Worm (Caenorhabditis elegans) whole organism, L1 larva: Measurements from ENCODE around the gene ZK792.1.

Experiments used
- C04F5.9 ChIP-seq: sonication (generic microtip); optimal IDR thresholded peaks from 2 replicates; lab custom pipeline; 2016; ENCODE audit warnings: missing genetic modification characterization, missing compliant biosample characterization
- C16A3.4 ChIP-seq: fragments of 150-350 bp; optimal IDR thresholded peaks from 2 replicates; lab custom pipeline; 2014; ENCODE audit warnings: missing biosample characterization, missing genetic modification characterization
- C34B4.2 ChIP-seq: sonication (generic microtip); optimal IDR thresholded peaks from 2 replicates; lab custom pipeline; 2017; ENCODE audit warnings: mild to moderate bottlenecking, missing genetic modification characterization, missing compliant biosample characterization
- F16B12.6 ChIP-seq: fragments of 150-350 bp; optimal IDR thresholded peaks from 2 replicates; lab custom pipeline; 2014; ENCODE audit warnings: missing biosample characterization, missing genetic modification characterization
- alr-1 ChIP-seq: fragments of 200-800 bp; sonication (Bioruptor generic); optimal IDR thresholded peaks from 2 replicates; lab custom pipeline; 2018; ENCODE audit warnings: borderline replicate concordance, mild to moderate bottlenecking, missing genetic modification characterization, missing compliant biosample characterization
- aly-2 ChIP-seq: fragments of 150-350 bp; optimal IDR thresholded peaks from 2 replicates; lab custom pipeline; 2014; ENCODE audit warnings: missing biosample characterization, missing genetic modification characterization
- blmp-1 ChIP-seq: fragments of 150-350 bp; optimal IDR thresholded peaks from 2 replicates; lab custom pipeline; 2014; ENCODE audit warnings: missing biosample characterization, missing genetic modification characterization
- ceh-8 ChIP-seq: fragments of 200-800 bp; sonication (Bioruptor generic); optimal IDR thresholded peaks from 2 replicates; lab custom pipeline; 2018; ENCODE audit warnings: mild to moderate bottlenecking, missing genetic modification characterization, moderate library complexity, missing compliant biosample characterization
- efl-1 ChIP-seq, 4 experiments: fragments of 150-350 bp; optimal IDR thresholded peaks in 3 of 4; peaks in 1 of 4; 1 replicate in 1 of 4; 2 replicates in 3 of 4; lab custom pipeline; 2014; ENCODE audit warnings: missing biosample characterization in 2 of 4, missing genetic modification characterization in 2 of 4, missing genetic modification reagents in 2 of 4
- efl-3 ChIP-seq: fragments of 200-800 bp; sonication (Bioruptor generic); optimal IDR thresholded peaks from 2 replicates; lab custom pipeline; 2018; ENCODE audit warnings: mild to moderate bottlenecking, missing genetic modification characterization, missing compliant biosample characterization
- egl-13 ChIP-seq: sonication (generic microtip); optimal IDR thresholded peaks from 2 replicates; lab custom pipeline; 2016; ENCODE audit warnings: missing genotype, missing genetic modification reagents, missing genetic modification characterization, missing compliant biosample characterization
- egl-27 ChIP-seq, 2 experiments: fragments of 150-350 bp in 1 of 2; sonication (generic microtip); optimal IDR thresholded peaks; 3 replicates each; lab custom pipeline; 2017 to 2018; ENCODE audit warnings: missing biosample characterization in 2 of 2, missing genetic modification characterization in 2 of 2, missing genetic modification reagents in 2 of 2
- elt-2 ChIP-seq: sonication (generic microtip); optimal IDR thresholded peaks from 2 replicates; lab custom pipeline; 2016; ENCODE audit warnings: missing genetic modification characterization, mild to moderate bottlenecking, inconsistent platforms, missing compliant biosample characterization, missing genetic modification reagents
- elt-3 ChIP-seq, 6 experiments: fragments of 150-350 bp in 1 of 6; sonication (generic microtip); optimal IDR thresholded peaks; 2 replicates each; lab custom pipeline; 2017 to 2018; ENCODE audit warnings: missing biosample characterization in 6 of 6, missing genetic modification characterization in 6 of 6, inconsistent platforms in 1 of 6
- ets-5 ChIP-seq: fragments of 200-800 bp; sonication (Bioruptor generic); IDR thresholded peaks from 2 replicates; pipeline ENCODE4 v1.3.6; 2022; ENCODE audit warnings: missing genetic modification characterization, missing compliant biosample characterization
- fkh-10 ChIP-seq: sonication (generic microtip); optimal IDR thresholded peaks from 2 replicates; lab custom pipeline; 2017; ENCODE audit warnings: missing biosample characterization, missing genetic modification reagents, missing genetic modification characterization
- fkh-4 ChIP-seq: sonication (generic microtip); optimal IDR thresholded peaks from 2 replicates; lab custom pipeline; 2016; ENCODE audit warnings: missing compliant biosample characterization, missing genetic modification characterization, borderline replicate concordance
- fkh-8 ChIP-seq: sonication (generic microtip); optimal IDR thresholded peaks from 2 replicates; lab custom pipeline; 2016; ENCODE audit warnings: mild to moderate bottlenecking, missing genetic modification characterization, missing compliant biosample characterization
- grh-1 ChIP-seq: fragments of 200-800 bp; sonication (Bioruptor generic); IDR thresholded peaks from 2 replicates; pipeline ENCODE4 v1.3.6; 2022; ENCODE audit warnings: missing genetic modification reagents, missing genetic modification characterization, missing compliant biosample characterization
- hlh-4 ChIP-seq: sonication (generic microtip); optimal IDR thresholded peaks from 2 replicates; lab custom pipeline; 2016; ENCODE audit warnings: mild to moderate bottlenecking, missing genetic modification characterization, missing compliant biosample characterization
- hpl-2 ChIP-seq: fragments of 150-350 bp; optimal IDR thresholded peaks from 2 replicates; lab custom pipeline; 2014; ENCODE audit warnings: missing biosample characterization, missing genetic modification reagents, missing genetic modification characterization
- irx-1 ChIP-seq: sonication (generic microtip); optimal IDR thresholded peaks from 2 replicates; lab custom pipeline; 2016; ENCODE audit warnings: missing genetic modification characterization, missing compliant biosample characterization
- jun-1 ChIP-seq: fragments of 150-350 bp; optimal IDR thresholded peaks from 2 replicates; lab custom pipeline; 2014; ENCODE audit warnings: missing biosample characterization, missing genetic modification reagents, missing genetic modification characterization
- lin-14 ChIP-seq: fragments of 200-800 bp; sonication (Bioruptor generic); optimal IDR thresholded peaks from 2 replicates; lab custom pipeline; 2018; ENCODE audit warnings: mild to moderate bottlenecking, missing genetic modification characterization, moderate library complexity, missing compliant biosample characterization
- lin-35 ChIP-seq, 2 experiments: fragments of 150-350 bp; optimal IDR thresholded peaks; 2 replicates each; lab custom pipeline; 2014; ENCODE audit warnings: missing biosample characterization in 2 of 2, missing genetic modification characterization in 2 of 2, missing genetic modification reagents in 2 of 2
- mef-2 ChIP-seq: fragments of 150-350 bp; optimal IDR thresholded peaks from 2 replicates; lab custom pipeline; 2014; ENCODE audit warnings: missing biosample characterization, missing genetic modification characterization
- mep-1 ChIP-seq: fragments of 150-350 bp; optimal IDR thresholded peaks from 2 replicates; lab custom pipeline; 2014; ENCODE audit warnings: missing biosample characterization, missing genetic modification characterization
- nhr-19 ChIP-seq: fragments of 200-800 bp; sonication (Bioruptor generic); conservative IDR thresholded peaks from 2 replicates; pipeline ENCODE4 v1.3.6; 2022; ENCODE audit warnings: missing genetic modification characterization, missing compliant biosample characterization
- nhr-20 ChIP-seq: sonication (generic microtip); optimal IDR thresholded peaks from 2 replicates; lab custom pipeline; 2016; ENCODE audit warnings: mild to moderate bottlenecking, missing genetic modification characterization, missing compliant biosample characterization
- nhr-28 ChIP-seq: fragments of 150-350 bp; optimal IDR thresholded peaks from 2 replicates; lab custom pipeline; 2014; ENCODE audit warnings: missing biosample characterization, missing genetic modification characterization
- nhr-71 ChIP-seq: sonication (generic microtip); optimal IDR thresholded peaks from 2 replicates; lab custom pipeline; 2016; ENCODE audit warnings: mild to moderate bottlenecking, missing genetic modification characterization, moderate library complexity, missing compliant biosample characterization
- nhr-77 ChIP-seq: fragments of 150-350 bp; optimal IDR thresholded peaks from 2 replicates; lab custom pipeline; 2014; ENCODE audit warnings: missing biosample characterization, missing genetic modification characterization
- nhr-84 ChIP-seq: sonication (generic microtip); optimal IDR thresholded peaks from 2 replicates; lab custom pipeline; 2017; ENCODE audit warnings: missing biosample characterization, missing genetic modification characterization
- nhr-85 ChIP-seq: sonication (generic microtip); peaks from one replicate; lab custom pipeline; 2016; ENCODE audit warnings: missing genetic modification characterization, inconsistent platforms, missing compliant biosample characterization
- pqm-1 ChIP-seq: sonication (generic microtip); optimal IDR thresholded peaks from 3 replicates; lab custom pipeline; 2017; ENCODE audit warnings: missing biosample characterization, missing genetic modification characterization
- rnt-1 ChIP-seq: sonication (generic microtip); optimal IDR thresholded peaks from 2 replicates; lab custom pipeline; 2016; ENCODE audit warnings: mild to moderate bottlenecking, missing genetic modification characterization, moderate library complexity, missing compliant biosample characterization
- skn-1 ChIP-seq: fragments of 150-350 bp; optimal IDR thresholded peaks from 2 replicates; lab custom pipeline; 2014; ENCODE audit warnings: missing biosample characterization, missing genetic modification characterization
- snpc-4 ChIP-seq: fragments of 150-350 bp; optimal IDR thresholded peaks from 2 replicates; lab custom pipeline; 2014; ENCODE audit warnings: missing biosample characterization, missing genetic modification characterization
- sptf-1 ChIP-seq: fragments of 150-350 bp; optimal IDR thresholded peaks from 2 replicates; lab custom pipeline; 2014; ENCODE audit warnings: missing biosample characterization, missing genetic modification characterization
- sup-37 ChIP-seq: fragments of 200-800 bp; sonication (Bioruptor generic); optimal IDR thresholded peaks from 2 replicates; lab custom pipeline; 2018; ENCODE audit warnings: mild to moderate bottlenecking, missing genetic modification characterization, missing compliant biosample characterization
- unc-130 ChIP-seq: fragments of 150-350 bp; optimal IDR thresholded peaks from 2 replicates; lab custom pipeline; 2017; ENCODE audit warnings: missing biosample characterization, missing genetic modification characterization, inconsistent platforms
- unc-30 ChIP-seq: sonication (generic microtip); optimal IDR thresholded peaks from 2 replicates; lab custom pipeline; 2017; ENCODE audit warnings: missing biosample characterization, missing genetic modification characterization
- unc-86 ChIP-seq: sonication (generic microtip); optimal IDR thresholded peaks from 2 replicates; lab custom pipeline; 2016; ENCODE audit warnings: missing genetic modification characterization, missing compliant biosample characterization
- xbp-1 ChIP-seq: sonication (generic microtip); optimal IDR thresholded peaks from 2 replicates; lab custom pipeline; 2016; ENCODE audit warnings: missing genetic modification characterization, missing compliant biosample characterization
- zip-4 ChIP-seq: fragments of 200-800 bp; sonication (Bioruptor generic); optimal IDR thresholded peaks from 2 replicates; lab custom pipeline; 2018; ENCODE audit warnings: mild to moderate bottlenecking, missing genetic modification characterization, moderate library complexity, missing compliant biosample characterization
- ztf-4 ChIP-seq: fragments of 150-350 bp; optimal IDR thresholded peaks from 2 replicates; lab custom pipeline; 2014; ENCODE audit warnings: missing biosample characterization, missing genetic modification characterization

The ZK792.1 gene

ce11 chrIV:11690988-11691387 is 31.3 kb downstream of the ZK792.1 start, which contains the start of gene let-60:
let-60 (minus strand) TSS chrIV:11691088.
- TF ChIP-seq xbp-1 (tag; lab: Kevin White, UChicago) (no peak), fkh-8 (tag; lab: Kevin White, UChicago) (no peak), C34B4.2 (tag; lab: Kevin White, UChicago) (no peak), jun-1 (tag; lab: Kevin White, UChicago) (no peak), zip-4 (GFP tag; lab: Kevin White, UChicago) (no peak), elt-3 (tag; optimal IDR thresholded peaks at IDR 0.05; lab: Kevin White, UChicago) (no peak), elt-2 (tag; lab: Kevin White, UChicago) (no peak), unc-86 (no peak), egl-27 (tag; optimal IDR thresholded peaks at IDR 0.05; lab: Kevin White, UChicago) (no peak), skn-1 (tag; lab: Kevin White, UChicago) (no peak)

DNA sequence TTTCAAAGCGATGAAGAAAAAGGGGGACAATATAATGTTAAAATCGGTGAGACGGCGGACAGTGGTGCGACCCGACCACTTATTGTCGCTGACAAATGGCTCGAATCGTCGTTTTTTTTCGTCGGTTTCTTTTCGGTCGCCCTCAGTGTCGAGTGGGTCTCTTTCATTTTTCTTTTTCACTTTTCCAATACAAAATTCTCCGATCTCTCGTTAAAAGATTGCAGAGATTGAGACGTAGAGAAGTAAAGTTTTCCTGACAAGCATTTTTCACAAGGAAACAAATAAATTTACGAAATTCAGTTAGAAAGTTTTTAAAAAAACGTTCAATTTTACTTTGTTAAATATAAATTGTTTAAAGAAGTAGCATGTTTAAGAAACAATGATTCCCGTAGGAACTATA is 31.9 kb downstream of the ZK792.1 start:
- TF ChIP-seq F16B12.6 = no peak
- no peak for TF ChIP-seq C04F5.9 (tag; lab: Kevin White, UChicago)
- TF ChIP-seq ceh-8 = no peak
- TF ChIP-seq nhr-28 (tag; lab: Kevin White, UChicago) = no peak
- TF ChIP-seq rnt-1 (tag; lab: Kevin White, UChicago) = peak; percentile 38
- TF ChIP-seq pqm-1 (tag; lab: Kevin White, UChicago) = no peak
- TF ChIP-seq efl-1 (optimal IDR thresholded peaks at IDR 0.05; lab: Kevin White, UChicago) = no peak
- peak in 1 of 2 experiments; percentile 0 for TF ChIP-seq efl-1 (GFP tag; optimal IDR thresholded peaks at IDR 0.05 in 1 of 2; lab: Kevin White, UChicago)
- TF ChIP-seq alr-1 (tag; lab: Kevin White, UChicago) = no peak
- peak; percentile 59 for TF ChIP-seq nhr-85
- no peak for TF ChIP-seq lin-35 (GFP tag; optimal IDR thresholded peaks at IDR 0.05; lab: Kevin White, UChicago)
- TF ChIP-seq nhr-71 (tag; lab: Kevin White, UChicago) = no peak
- TF ChIP-seq blmp-1 (tag; lab: Kevin White, UChicago) = peak; percentile 68
- no peak for TF ChIP-seq snpc-4
- no peak for TF ChIP-seq mep-1

ce11 chrIV:11692071-11692673 is 32.5 kb downstream of the ZK792.1 start:
- TF ChIP-seq ztf-4 (tag; lab: Kevin White, UChicago) = peak; percentile 22
- no peak for TF ChIP-seq aly-2 (tag; lab: Kevin White, UChicago)
- TF ChIP-seq unc-86 = peak; percentile 58
- TF ChIP-seq efl-1 (optimal IDR thresholded peaks at IDR 0.05; lab: Kevin White, UChicago) = peak; percentile 63 to 70
- TF ChIP-seq efl-1 (GFP tag; optimal IDR thresholded peaks at IDR 0.05 in 1 of 2; lab: Kevin White, UChicago) = peak; percentile 26 to 70
- TF ChIP-seq fkh-10 (GFP tag; lab: Kevin White, UChicago) = peak; percentile 61
- no peak for TF ChIP-seq sup-37 (GFP tag; lab: Kevin White, UChicago)
- peak; percentile 60 for TF ChIP-seq skn-1 (tag; lab: Kevin White, UChicago)
- TF ChIP-seq unc-130 = no peak
- TF ChIP-seq fkh-8 (tag; lab: Kevin White, UChicago) = peak; percentile 29
- TF ChIP-seq egl-13 (tag; lab: Kevin White, UChicago) = peak; percentile 62
- TF ChIP-seq elt-2 (tag; lab: Kevin White, UChicago) = peak; percentile 85
- TF ChIP-seq grh-1 (GFP tag; lab: Robert Waterston, UW) = no peak
- peak; percentile 85 for TF ChIP-seq nhr-20 (tag; lab: Kevin White, UChicago)
- TF ChIP-seq jun-1 (tag; lab: Kevin White, UChicago) = peak; percentile 42
- TF ChIP-seq sptf-1 (tag; lab: Kevin White, UChicago) = no peak
- TF ChIP-seq C16A3.4 (tag; lab: Kevin White, UChicago) = peak; percentile 76
- no peak for TF ChIP-seq efl-3 (GFP tag; lab: Kevin White, UChicago)
- TF ChIP-seq hlh-4 (tag; lab: Kevin White, UChicago) = no peak
- TF ChIP-seq nhr-71 (tag; lab: Kevin White, UChicago) = peak; percentile 87
- no peak for TF ChIP-seq hpl-2
- TF ChIP-seq nhr-85 = peak; percentile 86
- TF ChIP-seq unc-30 (tag; lab: Kevin White, UChicago) = no peak
- no peak for TF ChIP-seq F16B12.6
- no peak for TF ChIP-seq alr-1 (tag; lab: Kevin White, UChicago)
- peak in 5 of 6 experiments; percentile 2 to 84 (median 31) for TF ChIP-seq elt-3 (tag; optimal IDR thresholded peaks at IDR 0.05; lab: Kevin White, UChicago)
- no peak for TF ChIP-seq nhr-84 (tag; lab: Kevin White, UChicago)
- TF ChIP-seq nhr-19 (GFP tag; lab: Robert Waterston, UW) = peak; percentile 65
- TF ChIP-seq xbp-1 (tag; lab: Kevin White, UChicago) = peak; percentile 64
- TF ChIP-seq lin-14 (GFP tag; lab: Kevin White, UChicago) = peak; percentile 95
- TF ChIP-seq fkh-4 (tag; lab: Kevin White, UChicago) = no peak
- TF ChIP-seq nhr-77 = peak; percentile 87
- TF ChIP-seq blmp-1 (tag; lab: Kevin White, UChicago) = peak; percentile 97
- peak; percentile 9 for TF ChIP-seq mef-2 (tag; lab: Kevin White, UChicago)
- no peak for TF ChIP-seq ceh-8
- no peak for TF ChIP-seq ets-5 (GFP tag; lab: Robert Waterston, UW)
- peak; percentile 25 for TF ChIP-seq irx-1 (tag; lab: Kevin White, UChicago)
